Fruit fly (Drosophila melanogaster) whole organism, embryonic: ENCODE results near the gene CG12012.
A peak's percentile ranks its signal among the peaks of the same experiment; 100 is the strongest.

Experiments used
- CG12219 ChIP-seq: fragments of 200-800 bp; sonication (Bioruptor generic); optimal IDR thresholded peaks from 3 replicates; lab custom pipeline; 2018; ENCODE audit warnings: missing biosample characterization, mild to moderate bottlenecking, missing genetic modification characterization
- CG13287 ChIP-seq: fragments of 200-800 bp; sonication (Bioruptor generic); IDR thresholded peaks from 2 replicates; pipeline ENCODE4 v1.3.6; 2022; ENCODE audit warnings: missing biosample characterization, missing genetic modification characterization; ENCODE audit not compliant: partially characterized antibody
- CG17568 ChIP-seq: fragments of 200-800 bp; sonication (Bioruptor generic); optimal IDR thresholded peaks from 2 replicates; lab custom pipeline; 2018; ENCODE audit warnings: missing biosample characterization, mild to moderate bottlenecking, missing genetic modification characterization, moderate library complexity
- CTCF ChIP-seq: fragments of 200-800 bp; sonication (Bioruptor generic); optimal IDR thresholded peaks from 2 replicates; lab custom pipeline; 2017; ENCODE audit warnings: missing biosample characterization, mild to moderate bottlenecking, missing genetic modification characterization, moderate library complexity
- Camta ChIP-seq: fragments of 200-800 bp; sonication (Bioruptor generic); optimal IDR thresholded peaks from 2 replicates; lab custom pipeline; 2016; ENCODE audit warnings: missing biosample characterization, missing genetic modification characterization
- Max ChIP-seq: fragments of 200-800 bp; sonication (Bioruptor generic); optimal IDR thresholded peaks from 2 replicates; lab custom pipeline; 2016; ENCODE audit warnings: missing biosample characterization, mild to moderate bottlenecking, missing genetic modification characterization
- ash1 ChIP-seq: fragments of 200-800 bp; sonication (Bioruptor generic); optimal IDR thresholded peaks from 2 replicates; lab custom pipeline; 2018; ENCODE audit warnings: missing biosample characterization, mild to moderate bottlenecking, missing genetic modification characterization
- chif ChIP-seq, 2 experiments: fragments of 200-800 bp; sonication (Bioruptor generic); optimal IDR thresholded peaks; 3 replicates each; lab custom pipeline; 2016; ENCODE audit warnings: missing biosample characterization in 2 of 2, missing genetic modification characterization in 2 of 2
- danr ChIP-seq: fragments of 200-800 bp; sonication (Bioruptor generic); IDR thresholded peaks from 2 replicates; pipeline ENCODE4 v1.3.6; 2022; ENCODE audit warnings: missing biosample characterization, missing genetic modification characterization
- fd96Cb ChIP-seq: fragments of 200-800 bp; sonication (Bioruptor generic); optimal IDR thresholded peaks from 2 replicates; lab custom pipeline; 2018; ENCODE audit warnings: missing biosample characterization, mild to moderate bottlenecking, missing genetic modification characterization, moderate library complexity
- pan ChIP-seq, 4 experiments: fragments of >200 bp in 3 of 4; fragments of 200-800 bp in 1 of 4; sonication (Bioruptor generic) in 1 of 4; optimal IDR thresholded peaks in 3 of 4; IDR thresholded peaks in 1 of 4; 2 replicates each; pipeline versions ENCODE4 v1.3.6 to Lab custom; 2017 to 2022; ENCODE audit warnings: missing biosample characterization in 2 of 4, missing genetic modification characterization in 2 of 4, mixed read lengths in 1 of 4
- pros ChIP-seq: fragments of 200-800 bp; sonication (Bioruptor generic); optimal IDR thresholded peaks from 3 replicates; lab custom pipeline; 2019; ENCODE audit warnings: missing biosample characterization, mild to moderate bottlenecking, missing genetic modification characterization, moderate library complexity
- sr ChIP-seq: fragments of 200-800 bp; sonication (Bioruptor generic); IDR thresholded peaks from 3 replicates; pipeline ENCODE4 v1.3.6; 2022; ENCODE audit warnings: missing biosample characterization, missing genetic modification characterization
- stc ChIP-seq: fragments of 200-800 bp; sonication (Bioruptor generic); IDR thresholded peaks from 2 replicates; pipeline ENCODE4 v1.3.6; 2022; ENCODE audit warnings: missing biosample characterization, missing genetic modification characterization

- TF ChIP-seq danr (GFP tag; lab: Robert Waterston, UW): no peak
- 0 out of 3 replicates have a peak, but pooled peaks have one; percentile 43 for TF ChIP-seq sr (GFP tag; lab: Robert Waterston, UW)
- no peak for TF ChIP-seq pan (optimal IDR thresholded peaks at IDR 0.05; lab: Kevin White, UChicago)
- no peak for TF ChIP-seq pan (GFP tag; optimal IDR thresholded peaks at IDR 0.05 in 1 of 2, IDR thresholded peaks at IDR 0.05 in 1 of 2)
- no peak for TF ChIP-seq fd96Cb (tag; lab: Kevin White, UChicago)
- TF ChIP-seq CG17568: no peak
- no peak for TF ChIP-seq CG12219 (GFP tag; lab: Kevin White, UChicago)
- TF ChIP-seq pros (GFP tag; lab: Kevin White, UChicago): peak; percentile 87
- no peak for TF ChIP-seq CTCF (GFP tag; lab: Kevin White, UChicago)
- TF ChIP-seq CG13287 (GFP tag; lab: Robert Waterston, UW): no peak
- TF ChIP-seq stc: no peak
- no peak for TF ChIP-seq ash1 (GFP tag; lab: Kevin White, UChicago)
- TF ChIP-seq chif (GFP tag; optimal IDR thresholded peaks at IDR 0.05; lab: Kevin White, UChicago): no peak
- no peak for TF ChIP-seq Camta (GFP tag; lab: Kevin White, UChicago)
- no peak for TF ChIP-seq Max (GFP tag; lab: Kevin White, UChicago)
These were observed 43.0 kb downstream of the CG12012 start for dm6 chr3L:3419369-3420232.
